Fruit fly (Drosophila melanogaster): ENCODE data around the gene CG31274.

CG31274 gene

DNA sequence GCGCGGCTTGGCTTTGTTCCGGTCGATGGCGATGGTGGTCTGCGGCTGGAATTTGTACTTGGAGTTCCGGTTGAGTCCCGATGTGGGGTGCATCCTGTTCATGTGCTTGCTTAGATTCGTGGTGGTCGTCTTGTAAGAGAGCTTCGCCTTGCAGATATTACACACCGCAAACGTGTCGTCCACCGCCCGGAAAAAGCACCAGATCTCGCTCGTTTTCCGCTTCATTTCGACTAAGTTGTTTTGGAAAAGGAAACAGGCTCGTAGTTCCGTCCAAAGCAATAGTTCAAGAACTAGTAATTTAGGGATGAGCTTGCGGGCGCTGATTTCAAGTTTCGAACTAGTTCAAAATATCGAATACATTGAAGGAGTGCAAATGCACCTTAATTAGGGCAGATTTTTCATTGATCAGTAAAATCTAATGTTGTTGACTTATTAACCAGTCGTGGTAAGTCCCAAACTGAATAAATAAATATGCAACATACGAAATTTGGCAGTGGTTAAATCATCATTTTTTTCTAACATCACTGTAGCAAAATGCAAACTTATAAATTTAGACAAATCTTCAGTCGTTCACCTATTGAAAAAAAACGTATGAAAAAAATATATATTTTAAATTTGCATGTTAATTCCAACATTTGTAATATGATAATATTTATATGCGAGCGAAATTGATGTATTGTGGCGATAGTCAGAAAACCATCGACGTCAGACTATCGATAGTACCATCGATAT lies 50.2 kb downstream of the CG31274 start, which contains the start of the genes bdwf and Patr-1 (continued):
- peak; percentile 15 for TF ChIP-seq D19A (tag; optimal IDR thresholded peaks at IDR 0.05)
- peak; percentile 43 for TF ChIP-seq Sox100B (GFP tag; optimal IDR thresholded peaks at IDR 0.05)
- no peak for TF ChIP-seq CG7357 (GFP tag; IDR thresholded peaks at IDR 0.05)
- no peak for TF ChIP-seq CG6854 (GFP tag; optimal IDR thresholded peaks at IDR 0.05)
- peak; percentile 51 for TF ChIP-seq pzg (GFP tag; optimal IDR thresholded peaks at IDR 0.05)
- no peak for TF ChIP-seq CG15269 (tag; optimal IDR thresholded peaks at IDR 0.05)
- peak; percentile 87 for TF ChIP-seq Dref (GFP tag; IDR thresholded peaks at IDR 0.05)
- no peak for TF ChIP-seq CG13894 (tag; optimal IDR thresholded peaks at IDR 0.05)
- peak; percentile 78 for TF ChIP-seq CG2116 (GFP tag; optimal IDR thresholded peaks at IDR 0.05)
- TF ChIP-seq Trl (optimal IDR thresholded peaks at IDR 0.05) = no peak
- no peak for TF ChIP-seq Trl (GFP tag; optimal IDR thresholded peaks at IDR 0.05)
- peak; percentile 93 for TF ChIP-seq CG16813 (GFP tag; IDR thresholded peaks at IDR 0.05; ENCODE audit: partially characterized antibody)
- peak; percentile 77 for TF ChIP-seq sna (GFP tag; IDR thresholded peaks at IDR 0.05; ENCODE audit: partially characterized antibody)
- peak; percentile 36 for TF ChIP-seq sug (tag; optimal IDR thresholded peaks at IDR 0.05)
- TF ChIP-seq CG6683 (GFP tag; optimal IDR thresholded peaks at IDR 0.05) = no peak
- peak; percentile 84 for TF ChIP-seq nerfin-2 (GFP tag; IDR thresholded peaks at IDR 0.05; ENCODE audit: partially characterized antibody)
- peak; percentile 29 for TF ChIP-seq Dp (GFP tag; optimal IDR thresholded peaks at IDR 0.05)
- TF ChIP-seq zfh2 (GFP tag; optimal IDR thresholded peaks at IDR 0.05) = peak; percentile 2
- TF ChIP-seq phol (tag; optimal IDR thresholded peaks at IDR 0.05) = peak; percentile 43
- TF ChIP-seq Ravus (GFP tag; IDR thresholded peaks at IDR 0.05) = no peak
- no peak for TF ChIP-seq dmrt99B (tag; optimal IDR thresholded peaks at IDR 0.05)
- TF ChIP-seq grau (tag; optimal IDR thresholded peaks at IDR 0.05) = peak; percentile 20
- TF ChIP-seq lbe (GFP tag; optimal IDR thresholded peaks at IDR 0.05) = peak; percentile 25
- no peak for TF ChIP-seq kah (GFP tag; optimal IDR thresholded peaks at IDR 0.05)
- peak; percentile 89 for TF ChIP-seq Opbp (GFP tag; IDR thresholded peaks at IDR 0.05; ENCODE audit: partially characterized antibody)
- no peak for TF ChIP-seq insv (GFP tag; optimal IDR thresholded peaks at IDR 0.05)
- TF ChIP-seq CTCF (GFP tag; optimal IDR thresholded peaks at IDR 0.05) = peak; percentile 24
- peak; percentile 66 for TF ChIP-seq CG2129 (GFP tag; IDR thresholded peaks at IDR 0.05; ENCODE audit: partially characterized antibody)
- peak; percentile 16 for TF ChIP-seq disco-r (GFP tag; optimal IDR thresholded peaks at IDR 0.05)
- no peak for TF ChIP-seq Awh (GFP tag; IDR thresholded peaks at IDR 0.05)
- no peak for TF ChIP-seq C15 (GFP tag; IDR thresholded peaks at IDR 0.05)
- peak; percentile 93 for TF ChIP-seq CG42726 (GFP tag; IDR thresholded peaks at IDR 0.05; ENCODE audit: partially characterized antibody)
- TF ChIP-seq otp (GFP tag; IDR thresholded peaks at IDR 0.05) = no peak
- peak; percentile 50 for TF ChIP-seq exex (tag; optimal IDR thresholded peaks at IDR 0.05)
- no peak for TF ChIP-seq CG31441 (GFP tag; IDR thresholded peaks at IDR 0.05)
- TF ChIP-seq chinmo (GFP tag; IDR thresholded peaks at IDR 0.05; ENCODE audit: partially characterized antibody) = peak; percentile 95
- no peak for TF ChIP-seq CG11696 (GFP tag; IDR thresholded peaks at IDR 0.05)
- no peak for TF ChIP-seq bab2 (GFP tag; optimal IDR thresholded peaks at IDR 0.05)
- peak in 1 of 2 experiments; percentile 6 for TF ChIP-seq crp (GFP tag; optimal IDR thresholded peaks at IDR 0.05)
- TF ChIP-seq CG33213 (GFP tag; optimal IDR thresholded peaks at IDR 0.05) = no peak
- peak; percentile 69 for TF ChIP-seq CG14710 (tag; optimal IDR thresholded peaks at IDR 0.05)
- peak; percentile 69 for TF ChIP-seq nmo (GFP tag; optimal IDR thresholded peaks at IDR 0.05)
- TF ChIP-seq CG7928 (GFP tag; optimal IDR thresholded peaks at IDR 0.05) = no peak
- TF ChIP-seq fd102C (GFP tag; optimal IDR thresholded peaks at IDR 0.05) = no peak
- peak; percentile 39 for TF ChIP-seq CG18619 (GFP tag; optimal IDR thresholded peaks at IDR 0.05)
- TF ChIP-seq CG8089 (GFP tag; optimal IDR thresholded peaks at IDR 0.05) = no peak
- TF ChIP-seq h (optimal IDR thresholded peaks at IDR 0.05) = no peak
- no peak for TF ChIP-seq psq (GFP tag; optimal IDR thresholded peaks at IDR 0.05)
- no peak for TF ChIP-seq CG12236 (GFP tag; optimal IDR thresholded peaks at IDR 0.05)
- no peak; the same call in 1 of the 2 replicates for TF ChIP-seq al (GFP tag; IDR thresholded peaks at IDR 0.05)
